Worm (Caenorhabditis elegans): Measurements from ENCODE around the gene C35A5.11.

ce11 chrV:10493150-10493549 lies 9.8 kb downstream of the C35A5.11 start, which contains the start of gene ugt-33:
- TF ChIP-seq hlh-30 (tag; optimal IDR thresholded peaks at IDR 0.05; ENCODE audit: insufficient read depth), result no peak
- TF ChIP-seq elt-2 (tag; optimal IDR thresholded peaks at IDR 0.05), result no peak
- TF ChIP-seq sdc-2 (tag; optimal IDR thresholded peaks at IDR 0.05), result no peak
- TF ChIP-seq K09A11.1 (tag; optimal IDR thresholded peaks at IDR 0.05; ENCODE audit: insufficient read depth), result no peak
- TF ChIP-seq pqm-1 (tag; optimal IDR thresholded peaks at IDR 0.05), result no peak
- TF ChIP-seq ama-1 (optimal IDR thresholded peaks at IDR 0.05), result no peak
- no peak for TF ChIP-seq tbx-2 (tag; optimal IDR thresholded peaks at IDR 0.05)
